Worm (Caenorhabditis elegans): ENCODE measurements around the gene K06H7.2.

Gene K06H7.2

ce11 chrIII:8125234-8125633 is 31.9 kb downstream of the K06H7.2 start:
- TF ChIP-seq pbrm-1 (GFP tag; IDR thresholded peaks at IDR 0.05): no peak
- no peak for TF ChIP-seq fkh-3 (tag; optimal IDR thresholded peaks at IDR 0.05)
- peak; percentile 91 for TF ChIP-seq hmg-1.2 (GFP tag; IDR thresholded peaks at IDR 0.05)
- TF ChIP-seq nfya-2 (GFP tag; IDR thresholded peaks at IDR 0.05): no peak
- no peak for TF ChIP-seq pha-4 (tag; optimal IDR thresholded peaks at IDR 0.05)
- peak in 1 of 3 experiments; percentile 20 for TF ChIP-seq lin-35 (GFP tag; optimal IDR thresholded peaks at IDR 0.05)
- peak; percentile 58 for TF ChIP-seq lin-40 (tag; optimal IDR thresholded peaks at IDR 0.05)
- no peak for TF ChIP-seq snpc-4 (GFP tag; optimal IDR thresholded peaks at IDR 0.05)
- TF ChIP-seq snpc-4 (tag; optimal IDR thresholded peaks at IDR 0.05): peak in 1 of 4 experiments; percentile 5
- no peak for TF ChIP-seq B0035.1 (tag; optimal IDR thresholded peaks at IDR 0.05)
- peak; percentile 15 for TF ChIP-seq ceh-27 (GFP tag; optimal IDR thresholded peaks at IDR 0.05)
- no peak for TF ChIP-seq hmg-20 (GFP tag; IDR thresholded peaks at IDR 0.05)
- TF ChIP-seq egl-44 (GFP tag; IDR thresholded peaks at IDR 0.05): no peak
- no peak for TF ChIP-seq lir-1 (GFP tag; conservative IDR thresholded peaks at IDR 0.05)
- TF ChIP-seq cebp-1 (GFP tag; IDR thresholded peaks at IDR 0.05): no peak
- TF ChIP-seq cebp-1 (tag; optimal IDR thresholded peaks at IDR 0.05): peak; percentile 45
- peak; percentile 24 for TF ChIP-seq K12H6.12 (tag; optimal IDR thresholded peaks at IDR 0.05)
- peak; percentile 40 for TF ChIP-seq nhr-80 (tag; optimal IDR thresholded peaks at IDR 0.05)
- TF ChIP-seq attf-5 (GFP tag; optimal IDR thresholded peaks at IDR 0.05): peak; percentile 30
- TF ChIP-seq chd-7 (tag; optimal IDR thresholded peaks at IDR 0.05): no peak

- TF ChIP-seq attf-5 (GFP tag; optimal IDR thresholded peaks at IDR 0.05) (peak; percentile 25), sptf-2 (GFP tag; optimal IDR thresholded peaks at IDR 0.05) (no peak), mcd-1 (GFP tag; IDR thresholded peaks at IDR 0.05) (no peak), zfh-2 (GFP tag; conservative IDR thresholded peaks at IDR 0.05) (peak; percentile 77), cebp-1 (GFP tag; IDR thresholded peaks at IDR 0.05) (no peak), cebp-1 (tag; optimal IDR thresholded peaks at IDR 0.05) (peak; percentile 18), hmg-1.2 (GFP tag; IDR thresholded peaks at IDR 0.05) (peak; percentile 68; the same call in 1 of the 2 replicates), ceh-79 (tag; optimal IDR thresholded peaks at IDR 0.05) (no peak), nhr-80 (tag; optimal IDR thresholded peaks at IDR 0.05) (peak; percentile 49), F55B11.4 (tag; optimal IDR thresholded peaks at IDR 0.05; ENCODE audit: borderline replicate concordance, insufficient read depth) (no peak), F52B5.7 (tag; optimal IDR thresholded peaks at IDR 0.05) (no peak), him-1 (tag; optimal IDR thresholded peaks at IDR 0.05) (peak; percentile 37), K11D2.4 (GFP tag; IDR thresholded peaks at IDR 0.05) (0 out of 2 replicates have a peak, but pooled peaks have one; percentile 24)
These were observed 33.6 kb downstream of the K06H7.2 start for ce11 chrIII:8126978-8127377.

ce11 chrIII:8129195-8129594 is 35.8 kb downstream of the K06H7.2 start:
- no peak for TF ChIP-seq unc-130 (GFP tag; optimal IDR thresholded peaks at IDR 0.05)
- TF ChIP-seq tbx-9 (tag; optimal IDR thresholded peaks at IDR 0.05; ENCODE audit: borderline replicate concordance): no peak
- TF ChIP-seq T26A5.8 (tag; optimal IDR thresholded peaks at IDR 0.05): no peak
- no peak for TF ChIP-seq bed-1 (GFP tag; IDR thresholded peaks at IDR 0.05)
- no peak for TF ChIP-seq attf-5 (GFP tag; optimal IDR thresholded peaks at IDR 0.05)
- no peak for TF ChIP-seq ceh-79 (tag; optimal IDR thresholded peaks at IDR 0.05)
- TF ChIP-seq ztf-25 (GFP tag; IDR thresholded peaks at IDR 0.05): no peak
- no peak for TF ChIP-seq hlh-12 (tag; optimal IDR thresholded peaks at IDR 0.05)
- TF ChIP-seq hsf-1 (GFP tag; IDR thresholded peaks at IDR 0.05): peak; percentile 74
- TF ChIP-seq snpc-3.4 (tag; optimal IDR thresholded peaks at IDR 0.05): peak; percentile 4
- peak in 1 of 2 experiments; percentile 5 for TF ChIP-seq rec-8 (tag; optimal IDR thresholded peaks at IDR 0.05)
- no peak for TF ChIP-seq F22D6.2 (tag; optimal IDR thresholded peaks at IDR 0.05)
- no peak for TF ChIP-seq dox-1 (GFP tag; IDR thresholded peaks at IDR 0.05)
- TF ChIP-seq tlf-1 (GFP tag; optimal IDR thresholded peaks at IDR 0.05): peak; percentile 39
- TF ChIP-seq let-526 (GFP tag; IDR thresholded peaks at IDR 0.05): no peak
- no peak for TF ChIP-seq dpl-1 (GFP tag; optimal IDR thresholded peaks at IDR 0.05)
- no peak for TF ChIP-seq aptf-3 (GFP tag; IDR thresholded peaks at IDR 0.05)
- TF ChIP-seq C06A6.2 (GFP tag; conservative IDR thresholded peaks at IDR 0.05): no peak
- no peak; the same call in 1 of the 2 replicates for TF ChIP-seq Y53G8AR.9 (GFP tag; conservative IDR thresholded peaks at IDR 0.05)
- TF ChIP-seq ets-4 (GFP tag; optimal IDR thresholded peaks at IDR 0.05): no peak
- peak; percentile 50; the same call in 1 of the 2 replicates for TF ChIP-seq nfyb-1 (GFP tag; IDR thresholded peaks at IDR 0.05)
- no peak for TF ChIP-seq K11D2.4 (GFP tag; IDR thresholded peaks at IDR 0.05)
- TF ChIP-seq him-1 (tag; optimal IDR thresholded peaks at IDR 0.05): peak; percentile 67

Data from whole organism, young adult.